Fruit fly (Drosophila melanogaster): ENCODE data around the gene Sry-delta.
A peak's percentile ranks its signal among the peaks of the same experiment; 100 is the strongest.

Sry-delta gene

dm6 chr3R:30083215-30083614, 40.1 kb downstream of the Sry-delta start:
- TF ChIP-seq CG12605 (GFP tag; IDR thresholded peaks at IDR 0.05), result no peak
- no peak for TF ChIP-seq Snoo (tag; optimal IDR thresholded peaks at IDR 0.05)
- peak; percentile 13 for TF ChIP-seq Pif1A (GFP tag; optimal IDR thresholded peaks at IDR 0.05)
- no peak for TF ChIP-seq fd96Ca (GFP tag; IDR thresholded peaks at IDR 0.05)
- TF ChIP-seq CG13204 (GFP tag; optimal IDR thresholded peaks at IDR 0.05), result no peak
- TF ChIP-seq rn (GFP tag; IDR thresholded peaks at IDR 0.05), result no peak
- no peak for TF ChIP-seq CG34367 (tag; optimal IDR thresholded peaks at IDR 0.05)
- TF ChIP-seq CG10348 (GFP tag; IDR thresholded peaks at IDR 0.05), result no peak
- TF ChIP-seq Pif1B (GFP tag; optimal IDR thresholded peaks at IDR 0.05), result no peak
- TF ChIP-seq CG9948 (tag; optimal IDR thresholded peaks at IDR 0.05), result no peak
- peak; percentile 23 for TF ChIP-seq CG8159 (tag; optimal IDR thresholded peaks at IDR 0.05)

dm6 chr3R:30084137-30084536, 41.0 kb downstream of the Sry-delta start:
- TF ChIP-seq CG15710 (tag; optimal IDR thresholded peaks at IDR 0.05) (no peak), CG9948 (tag; optimal IDR thresholded peaks at IDR 0.05) (no peak), CG8301 (tag; optimal IDR thresholded peaks at IDR 0.05) (no peak)

dm6 chr3R:30090261-30091006, 47.3 kb downstream of the Sry-delta start:
- TF ChIP-seq CG15710 (tag; optimal IDR thresholded peaks at IDR 0.05), result peak; percentile 17
- no peak for TF ChIP-seq Snoo (tag; optimal IDR thresholded peaks at IDR 0.05)
- peak; percentile 22; the same call in 1 of the 3 replicates for TF ChIP-seq fd96Ca (GFP tag; IDR thresholded peaks at IDR 0.05)
- TF ChIP-seq CG34367 (tag; optimal IDR thresholded peaks at IDR 0.05), result no peak
- TF ChIP-seq CG9948 (tag; optimal IDR thresholded peaks at IDR 0.05), result no peak
- TF ChIP-seq CG13204 (GFP tag; optimal IDR thresholded peaks at IDR 0.05), result no peak
- TF ChIP-seq CG12605 (GFP tag; IDR thresholded peaks at IDR 0.05), result no peak
- no peak for TF ChIP-seq D1 (tag; optimal IDR thresholded peaks at IDR 0.05)
- no peak for TF ChIP-seq rn (GFP tag; IDR thresholded peaks at IDR 0.05)
- no peak for TF ChIP-seq CG32121 (GFP tag; IDR thresholded peaks at IDR 0.05)
- 0 out of 3 replicates have a peak, but pooled peaks have one; percentile 41 for TF ChIP-seq CG4496 (GFP tag; IDR thresholded peaks at IDR 0.05)
- peak; percentile 30 for TF ChIP-seq CG8159 (tag; optimal IDR thresholded peaks at IDR 0.05)
- peak; percentile 17 for TF ChIP-seq CG8301 (tag; optimal IDR thresholded peaks at IDR 0.05)
- TF ChIP-seq Ets98B (GFP tag; IDR thresholded peaks at IDR 0.05), result no peak
- no peak for TF ChIP-seq CG17806 (tag; optimal IDR thresholded peaks at IDR 0.05)
- peak; percentile 27 for TF ChIP-seq gl (tag; optimal IDR thresholded peaks at IDR 0.05)
- TF ChIP-seq Pif1A (GFP tag; optimal IDR thresholded peaks at IDR 0.05), result peak; percentile 20
- TF ChIP-seq CG10348 (GFP tag; IDR thresholded peaks at IDR 0.05), result no peak
- peak; percentile 47 for TF ChIP-seq CG14655 (GFP tag; optimal IDR thresholded peaks at IDR 0.05)
- TF ChIP-seq EcR (GFP tag; optimal IDR thresholded peaks at IDR 0.05), result peak; percentile 83
- peak; percentile 5 for TF ChIP-seq Pif1B (GFP tag; optimal IDR thresholded peaks at IDR 0.05)

dm6 chr3R:30091795-30092699, 48.9 kb downstream of the Sry-delta start:
- TF ChIP-seq EcR (GFP tag; optimal IDR thresholded peaks at IDR 0.05), result no peak
- no peak for TF ChIP-seq rn (GFP tag; IDR thresholded peaks at IDR 0.05)
- no peak for TF ChIP-seq CG12605 (GFP tag; IDR thresholded peaks at IDR 0.05)
- TF ChIP-seq Pif1B (GFP tag; optimal IDR thresholded peaks at IDR 0.05), result no peak
- TF ChIP-seq gl (tag; optimal IDR thresholded peaks at IDR 0.05), result no peak
- TF ChIP-seq Ets98B (GFP tag; IDR thresholded peaks at IDR 0.05), result no peak
- no peak for TF ChIP-seq CG10348 (GFP tag; IDR thresholded peaks at IDR 0.05)
- TF ChIP-seq Pif1A (GFP tag; optimal IDR thresholded peaks at IDR 0.05), result no peak

dm6 chr3R:30092700-30093044, 49.5 kb downstream of the Sry-delta start:
- peak; percentile 58 for TF ChIP-seq CG8301 (tag; optimal IDR thresholded peaks at IDR 0.05)
- no peak for TF ChIP-seq CG13204 (GFP tag; optimal IDR thresholded peaks at IDR 0.05)
- TF ChIP-seq CG34367 (tag; optimal IDR thresholded peaks at IDR 0.05), result no peak
- TF ChIP-seq rn (GFP tag; IDR thresholded peaks at IDR 0.05), result peak; percentile 68; the same call in 1 of the 2 replicates
- peak; percentile 88 for TF ChIP-seq CG4496 (GFP tag; IDR thresholded peaks at IDR 0.05)
- peak; percentile 86 for TF ChIP-seq CG32121 (GFP tag; IDR thresholded peaks at IDR 0.05)
- peak; percentile 86 for TF ChIP-seq fd96Ca (GFP tag; IDR thresholded peaks at IDR 0.05)
- TF ChIP-seq CG9948 (tag; optimal IDR thresholded peaks at IDR 0.05), result peak; percentile 21
- TF ChIP-seq Pif1B (GFP tag; optimal IDR thresholded peaks at IDR 0.05), result peak; percentile 3
- peak; percentile 56 for TF ChIP-seq CG14655 (GFP tag; optimal IDR thresholded peaks at IDR 0.05)
- no peak for TF ChIP-seq CG12605 (GFP tag; IDR thresholded peaks at IDR 0.05)
- peak; percentile 67 for TF ChIP-seq Pif1A (GFP tag; optimal IDR thresholded peaks at IDR 0.05)
- peak; percentile 16 for TF ChIP-seq CG17806 (tag; optimal IDR thresholded peaks at IDR 0.05)
- 0 out of 2 replicates have a peak, but pooled peaks have one; percentile 22 for TF ChIP-seq CG10348 (GFP tag; IDR thresholded peaks at IDR 0.05)
- TF ChIP-seq Ets98B (GFP tag; IDR thresholded peaks at IDR 0.05), result peak; percentile 86
- no peak for TF ChIP-seq gl (tag; optimal IDR thresholded peaks at IDR 0.05)

Data from whole organism, pupa.